Fruit fly (Drosophila melanogaster): ENCODE data around the gene yellow-k.

Gene yellow-k

DNA sequence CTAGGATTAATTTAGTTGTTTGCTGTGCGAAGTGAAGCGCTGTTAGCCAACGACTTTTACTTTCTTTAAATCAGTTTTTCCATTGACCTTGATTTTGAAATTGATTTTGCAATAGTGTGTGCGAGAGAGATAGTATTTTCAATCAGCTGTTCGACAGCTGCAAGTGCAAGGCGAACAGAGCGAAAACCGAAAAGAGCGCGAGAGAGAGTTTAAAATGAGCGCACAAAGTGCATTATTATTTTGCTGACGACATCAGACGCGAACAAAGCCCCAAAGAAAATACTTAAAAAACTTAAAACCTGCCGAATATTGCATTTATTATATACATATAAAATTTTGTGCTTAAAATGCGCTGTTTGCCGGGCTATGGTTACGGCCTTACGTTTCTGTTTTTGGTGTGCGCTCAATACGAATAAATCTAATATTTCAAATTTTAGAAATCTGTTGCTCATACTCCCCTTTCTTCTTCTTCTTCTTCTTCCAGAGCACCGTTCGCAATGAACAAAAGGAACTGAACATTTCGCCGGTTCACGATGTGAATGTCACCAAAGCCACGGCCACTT lies 8.7 kb upstream of the yellow-k start (continued):
- no peak for TF ChIP-seq fd96Cb (tag; optimal IDR thresholded peaks at IDR 0.05)
- TF ChIP-seq CG10321 (GFP tag; IDR thresholded peaks at IDR 0.05) = no peak
- TF ChIP-seq her (GFP tag; optimal IDR thresholded peaks at IDR 0.05) = no peak
- no peak for TF ChIP-seq sc (optimal IDR thresholded peaks at IDR 0.05)
- TF ChIP-seq sc (GFP tag; optimal IDR thresholded peaks at IDR 0.05) = no peak
- no peak for TF ChIP-seq nerfin-1 (tag; optimal IDR thresholded peaks at IDR 0.05)
- TF ChIP-seq bcd (GFP tag; optimal IDR thresholded peaks at IDR 0.05) = no peak
- no peak for TF ChIP-seq CG5180 (GFP tag; optimal IDR thresholded peaks at IDR 0.05)
- no peak for TF ChIP-seq CG3065 (GFP tag; optimal IDR thresholded peaks at IDR 0.05)
- TF ChIP-seq Mes4 (GFP tag; optimal IDR thresholded peaks at IDR 0.05) = no peak
- no peak for TF ChIP-seq Hey (tag; optimal IDR thresholded peaks at IDR 0.05)
- TF ChIP-seq Hr3 (GFP tag; optimal IDR thresholded peaks at IDR 0.05) = no peak
- no peak for TF ChIP-seq CG17802 (tag; optimal IDR thresholded peaks at IDR 0.05)
- no peak for TF ChIP-seq Scr (GFP tag; IDR thresholded peaks at IDR 0.05; ENCODE audit: partially characterized antibody)
- no peak for TF ChIP-seq Opbp (GFP tag; IDR thresholded peaks at IDR 0.05; ENCODE audit: partially characterized antibody)
- TF ChIP-seq Hr51 (GFP tag; optimal IDR thresholded peaks at IDR 0.05) = no peak
- no peak for TF ChIP-seq run (tag; optimal IDR thresholded peaks at IDR 0.05)
- TF ChIP-seq ken (GFP tag; IDR thresholded peaks at IDR 0.05) = no peak
- no peak for TF ChIP-seq sens (GFP tag)
- peak; percentile 60 for TF ChIP-seq CG15514 (GFP tag; optimal IDR thresholded peaks at IDR 0.05)
- no peak for TF ChIP-seq pros (GFP tag; optimal IDR thresholded peaks at IDR 0.05)
- no peak for TF ChIP-seq sisA (GFP tag; IDR thresholded peaks at IDR 0.05)
- no peak for TF ChIP-seq Dip3 (GFP tag; optimal IDR thresholded peaks at IDR 0.05)
- TF ChIP-seq org-1 (GFP tag; optimal IDR thresholded peaks at IDR 0.05) = no peak
- peak; percentile 81 for TF ChIP-seq CG17385 (GFP tag; optimal IDR thresholded peaks at IDR 0.05)
- TF ChIP-seq tna (GFP tag; IDR thresholded peaks at IDR 0.05; ENCODE audit: partially characterized antibody) = no peak
- TF ChIP-seq Six4 (GFP tag; optimal IDR thresholded peaks at IDR 0.05) = no peak
- TF ChIP-seq chinmo (GFP tag; IDR thresholded peaks at IDR 0.05; ENCODE audit: partially characterized antibody) = 0 out of 4 replicates have a peak, but pooled peaks have one; percentile 48
- TF ChIP-seq stwl (tag; optimal IDR thresholded peaks at IDR 0.05) = no peak
- TF ChIP-seq gsb (GFP tag; IDR thresholded peaks at IDR 0.05) = no peak
- TF ChIP-seq fd102C (GFP tag; optimal IDR thresholded peaks at IDR 0.05) = no peak
- no peak for TF ChIP-seq hkb (optimal IDR thresholded peaks at IDR 0.05)
- TF ChIP-seq hkb (GFP tag; IDR thresholded peaks at IDR 0.05) = no peak
- TF ChIP-seq CG17568 (GFP tag; optimal IDR thresholded peaks at IDR 0.05) = no peak
- TF ChIP-seq Sin3A (optimal IDR thresholded peaks at IDR 0.05) = no peak
- no peak for TF ChIP-seq CG8924 (tag; optimal IDR thresholded peaks at IDR 0.05)
- no peak for TF ChIP-seq NK7.1 (GFP tag; optimal IDR thresholded peaks at IDR 0.05)
- no peak for TF ChIP-seq Usf (GFP tag; optimal IDR thresholded peaks at IDR 0.05)
- no peak for TF ChIP-seq kay (GFP tag; optimal IDR thresholded peaks at IDR 0.05)
- no peak for TF ChIP-seq CG32772 (GFP tag; IDR thresholded peaks at IDR 0.05)
- TF ChIP-seq CG14710 (tag; optimal IDR thresholded peaks at IDR 0.05) = peak; percentile 26
- TF ChIP-seq tll (GFP tag; optimal IDR thresholded peaks at IDR 0.05) = peak in 1 of 2 experiments; percentile 61
- no peak for TF ChIP-seq CG12155 (GFP tag; optimal IDR thresholded peaks at IDR 0.05)
- TF ChIP-seq CG11695 (GFP tag; IDR thresholded peaks at IDR 0.05) = no peak
- TF ChIP-seq gro (GFP tag; optimal IDR thresholded peaks at IDR 0.05) = no peak
- TF ChIP-seq tap (tag; optimal IDR thresholded peaks at IDR 0.05) = no peak
- TF ChIP-seq Lhr (GFP tag; optimal IDR thresholded peaks at IDR 0.05) = no peak
- no peak for TF ChIP-seq psq (GFP tag; optimal IDR thresholded peaks at IDR 0.05)
- TF ChIP-seq bowl (GFP tag; IDR thresholded peaks at IDR 0.05) = no peak
- TF ChIP-seq CG3726 (GFP tag; IDR thresholded peaks at IDR 0.05) = no peak
- TF ChIP-seq CG12236 (GFP tag; optimal IDR thresholded peaks at IDR 0.05) = no peak
- TF ChIP-seq gce (GFP tag; IDR thresholded peaks at IDR 0.05) = no peak

All from whole organism, embryonic.